Worm (Caenorhabditis elegans) whole organism, L1 larva: ENCODE data around the gene K07E3.4.

Experiments
- C04F5.9 ChIP-seq: sonication (generic microtip); optimal IDR thresholded peaks from 2 replicates; lab custom pipeline; 2016; ENCODE audit warnings: missing genetic modification characterization, missing compliant biosample characterization
- C16A3.4 ChIP-seq: fragments of 150-350 bp; optimal IDR thresholded peaks from 2 replicates; lab custom pipeline; 2014; ENCODE audit warnings: missing biosample characterization, missing genetic modification characterization
- C34B4.2 ChIP-seq: sonication (generic microtip); optimal IDR thresholded peaks from 2 replicates; lab custom pipeline; 2017; ENCODE audit warnings: mild to moderate bottlenecking, missing genetic modification characterization, missing compliant biosample characterization
- F16B12.6 ChIP-seq: fragments of 150-350 bp; optimal IDR thresholded peaks from 2 replicates; lab custom pipeline; 2014; ENCODE audit warnings: missing biosample characterization, missing genetic modification characterization
- Y116A8C.19 ChIP-seq: sonication (generic microtip); optimal IDR thresholded peaks from 2 replicates; lab custom pipeline; 2016; ENCODE audit warnings: missing compliant biosample characterization, missing genetic modification characterization, borderline replicate concordance
- alr-1 ChIP-seq: fragments of 200-800 bp; sonication (Bioruptor generic); optimal IDR thresholded peaks from 2 replicates; lab custom pipeline; 2018; ENCODE audit warnings: borderline replicate concordance, mild to moderate bottlenecking, missing genetic modification characterization, missing compliant biosample characterization
- aly-2 ChIP-seq: fragments of 150-350 bp; optimal IDR thresholded peaks from 2 replicates; lab custom pipeline; 2014; ENCODE audit warnings: missing biosample characterization, missing genetic modification characterization
- ceh-63 ChIP-seq: fragments of 200-800 bp; sonication (Bioruptor generic); optimal IDR thresholded peaks from 2 replicates; lab custom pipeline; 2018; ENCODE audit warnings: mild to moderate bottlenecking, missing genetic modification characterization, missing compliant biosample characterization
- ceh-8 ChIP-seq: fragments of 200-800 bp; sonication (Bioruptor generic); optimal IDR thresholded peaks from 2 replicates; lab custom pipeline; 2018; ENCODE audit warnings: mild to moderate bottlenecking, missing genetic modification characterization, moderate library complexity, missing compliant biosample characterization
- ceh-82 ChIP-seq, 3 experiments: fragments of 150-350 bp in 1 of 3; sonication (generic microtip) in 2 of 3; optimal IDR thresholded peaks; 2 replicates each; lab custom pipeline; 2014 to 2017; ENCODE audit warnings: missing biosample characterization in 3 of 3, missing genetic modification characterization in 3 of 3
- ceh-88 ChIP-seq: fragments of 200-800 bp; sonication (Bioruptor generic); IDR thresholded peaks from 2 replicates; pipeline ENCODE4 v1.3.6; 2022; ENCODE audit warnings: missing genetic modification characterization, missing compliant biosample characterization
- ces-1 ChIP-seq: fragments of 150-350 bp; optimal IDR thresholded peaks from 2 replicates; lab custom pipeline; 2014; ENCODE audit warnings: missing biosample characterization, missing genetic modification reagents, missing genetic modification characterization
- dpl-1 ChIP-seq, 3 experiments: fragments of 150-350 bp in 2 of 3; sonication (generic microtip) in 1 of 3; optimal IDR thresholded peaks; 2 replicates each; lab custom pipeline; 2014 to 2017; ENCODE audit warnings: missing biosample characterization in 3 of 3, missing genetic modification characterization in 3 of 3, missing genetic modification reagents in 3 of 3
- dsc-1 ChIP-seq: sonication (generic microtip); optimal IDR thresholded peaks from 2 replicates; lab custom pipeline; 2016; ENCODE audit warnings: mild to moderate bottlenecking, missing genetic modification characterization, missing compliant biosample characterization
- efl-1 ChIP-seq, 4 experiments: fragments of 150-350 bp; optimal IDR thresholded peaks in 3 of 4; peaks in 1 of 4; 1 replicate in 1 of 4; 2 replicates in 3 of 4; lab custom pipeline; 2014; ENCODE audit warnings: missing biosample characterization in 2 of 4, missing genetic modification characterization in 2 of 4, missing genetic modification reagents in 2 of 4
- efl-3 ChIP-seq: fragments of 200-800 bp; sonication (Bioruptor generic); optimal IDR thresholded peaks from 2 replicates; lab custom pipeline; 2018; ENCODE audit warnings: mild to moderate bottlenecking, missing genetic modification characterization, missing compliant biosample characterization
- egl-27 ChIP-seq, 2 experiments: fragments of 150-350 bp in 1 of 2; sonication (generic microtip); optimal IDR thresholded peaks; 3 replicates each; lab custom pipeline; 2017 to 2018; ENCODE audit warnings: missing biosample characterization in 2 of 2, missing genetic modification characterization in 2 of 2, missing genetic modification reagents in 2 of 2
- elt-3 ChIP-seq, 6 experiments: fragments of 150-350 bp in 1 of 6; sonication (generic microtip); optimal IDR thresholded peaks; 2 replicates each; lab custom pipeline; 2017 to 2018; ENCODE audit warnings: missing biosample characterization in 6 of 6, missing genetic modification characterization in 6 of 6, inconsistent platforms in 1 of 6
- ets-5 ChIP-seq: fragments of 200-800 bp; sonication (Bioruptor generic); IDR thresholded peaks from 2 replicates; pipeline ENCODE4 v1.3.6; 2022; ENCODE audit warnings: missing genetic modification characterization, missing compliant biosample characterization
- fkh-4 ChIP-seq: sonication (generic microtip); optimal IDR thresholded peaks from 2 replicates; lab custom pipeline; 2016; ENCODE audit warnings: missing compliant biosample characterization, missing genetic modification characterization, borderline replicate concordance
- fkh-8 ChIP-seq: sonication (generic microtip); optimal IDR thresholded peaks from 2 replicates; lab custom pipeline; 2016; ENCODE audit warnings: mild to moderate bottlenecking, missing genetic modification characterization, missing compliant biosample characterization
- fos-1 ChIP-seq: fragments of 150-350 bp; optimal IDR thresholded peaks from 2 replicates; lab custom pipeline; 2014; ENCODE audit warnings: missing biosample characterization, missing genetic modification characterization
- grh-1 ChIP-seq: fragments of 200-800 bp; sonication (Bioruptor generic); IDR thresholded peaks from 2 replicates; pipeline ENCODE4 v1.3.6; 2022; ENCODE audit warnings: missing genetic modification reagents, missing genetic modification characterization, missing compliant biosample characterization
- hlh-17 ChIP-seq: fragments of 200-800 bp; sonication (Bioruptor generic); optimal IDR thresholded peaks from 2 replicates; lab custom pipeline; 2018; ENCODE audit warnings: missing genetic modification characterization, mild to moderate bottlenecking, missing compliant biosample characterization, moderate library complexity, borderline replicate concordance
- hlh-4 ChIP-seq: sonication (generic microtip); optimal IDR thresholded peaks from 2 replicates; lab custom pipeline; 2016; ENCODE audit warnings: mild to moderate bottlenecking, missing genetic modification characterization, missing compliant biosample characterization
- irx-1 ChIP-seq: sonication (generic microtip); optimal IDR thresholded peaks from 2 replicates; lab custom pipeline; 2016; ENCODE audit warnings: missing genetic modification characterization, missing compliant biosample characterization
- isw-1 ChIP-seq: fragments of 200-800 bp; sonication (Bioruptor generic); IDR thresholded peaks from 2 replicates; pipeline ENCODE4 v1.3.6; 2022; ENCODE audit warnings: missing genetic modification characterization, missing compliant biosample characterization
- lin-14 ChIP-seq: fragments of 200-800 bp; sonication (Bioruptor generic); optimal IDR thresholded peaks from 2 replicates; lab custom pipeline; 2018; ENCODE audit warnings: mild to moderate bottlenecking, missing genetic modification characterization, moderate library complexity, missing compliant biosample characterization
- lin-15B ChIP-seq: fragments of 150-350 bp; sonication (generic microtip); optimal IDR thresholded peaks from 3 replicates; lab custom pipeline; 2014; ENCODE audit warnings: missing biosample characterization, missing genetic modification characterization
- lir-3 ChIP-seq: sonication (generic microtip); optimal IDR thresholded peaks from 2 replicates; lab custom pipeline; 2016; ENCODE audit warnings: mild to moderate bottlenecking, missing genetic modification characterization, moderate library complexity, missing compliant biosample characterization; ENCODE audit not compliant: poor library complexity
- mab-9 ChIP-seq: fragments of 200-800 bp; sonication (Bioruptor generic); IDR thresholded peaks from 2 replicates; pipeline ENCODE4 v1.3.6; 2022; ENCODE audit warnings: missing genetic modification reagents, missing genetic modification characterization, missing compliant biosample characterization
- mdl-1 ChIP-seq, 2 experiments: fragments of 150-350 bp; optimal IDR thresholded peaks; 2 replicates each; lab custom pipeline; 2014 to 2017; ENCODE audit warnings: missing biosample characterization in 2 of 2, missing genetic modification characterization in 2 of 2, inconsistent platforms in 1 of 2
- nhr-19 ChIP-seq: fragments of 200-800 bp; sonication (Bioruptor generic); conservative IDR thresholded peaks from 2 replicates; pipeline ENCODE4 v1.3.6; 2022; ENCODE audit warnings: missing genetic modification characterization, missing compliant biosample characterization
- nhr-20 ChIP-seq: sonication (generic microtip); optimal IDR thresholded peaks from 2 replicates; lab custom pipeline; 2016; ENCODE audit warnings: mild to moderate bottlenecking, missing genetic modification characterization, missing compliant biosample characterization
- nhr-237 ChIP-seq: fragments of 150-350 bp; optimal IDR thresholded peaks from 2 replicates; lab custom pipeline; 2014; ENCODE audit warnings: missing biosample characterization, missing genetic modification characterization
- nhr-28 ChIP-seq: fragments of 150-350 bp; optimal IDR thresholded peaks from 2 replicates; lab custom pipeline; 2014; ENCODE audit warnings: missing biosample characterization, missing genetic modification characterization
- nhr-71 ChIP-seq: sonication (generic microtip); optimal IDR thresholded peaks from 2 replicates; lab custom pipeline; 2016; ENCODE audit warnings: mild to moderate bottlenecking, missing genetic modification characterization, moderate library complexity, missing compliant biosample characterization
- nhr-76 ChIP-seq: sonication (generic microtip); optimal IDR thresholded peaks from 2 replicates; lab custom pipeline; 2017; ENCODE audit warnings: missing biosample characterization, missing genetic modification characterization
- nhr-77 ChIP-seq: fragments of 150-350 bp; optimal IDR thresholded peaks from 2 replicates; lab custom pipeline; 2014; ENCODE audit warnings: missing biosample characterization, missing genetic modification characterization
- nhr-84 ChIP-seq: sonication (generic microtip); optimal IDR thresholded peaks from 2 replicates; lab custom pipeline; 2017; ENCODE audit warnings: missing biosample characterization, missing genetic modification characterization
- pag-3 ChIP-seq: sonication (generic microtip); optimal IDR thresholded peaks from 2 replicates; lab custom pipeline; 2017; ENCODE audit warnings: missing genetic modification characterization, mild to moderate bottlenecking, missing compliant biosample characterization, antibody characterized with exemption, borderline replicate concordance; ENCODE audit not compliant: insufficient read depth
- pax-3 ChIP-seq: fragments of 200-800 bp; sonication (Bioruptor generic); optimal IDR thresholded peaks from 2 replicates; lab custom pipeline; 2018; ENCODE audit warnings: mild to moderate bottlenecking, missing genetic modification characterization, moderate library complexity, missing compliant biosample characterization
- skn-1 ChIP-seq: fragments of 150-350 bp; optimal IDR thresholded peaks from 2 replicates; lab custom pipeline; 2014; ENCODE audit warnings: missing biosample characterization, missing genetic modification characterization
- snpc-4 ChIP-seq: fragments of 150-350 bp; optimal IDR thresholded peaks from 2 replicates; lab custom pipeline; 2014; ENCODE audit warnings: missing biosample characterization, missing genetic modification characterization
- snu-23 ChIP-seq: sonication (generic microtip); optimal IDR thresholded peaks from 2 replicates; lab custom pipeline; 2016; ENCODE audit warnings: missing genetic modification characterization, missing compliant biosample characterization
- sox-4 ChIP-seq: sonication (generic microtip); optimal IDR thresholded peaks from 2 replicates; lab custom pipeline; 2016; ENCODE audit warnings: missing genetic modification characterization, missing compliant biosample characterization
- sptf-1 ChIP-seq: fragments of 150-350 bp; optimal IDR thresholded peaks from 2 replicates; lab custom pipeline; 2014; ENCODE audit warnings: missing biosample characterization, missing genetic modification characterization
- tbx-2 ChIP-seq: sonication (generic microtip); optimal IDR thresholded peaks from 2 replicates; lab custom pipeline; 2016; ENCODE audit warnings: missing genetic modification characterization, missing compliant biosample characterization
- unc-130 ChIP-seq: fragments of 150-350 bp; optimal IDR thresholded peaks from 2 replicates; lab custom pipeline; 2017; ENCODE audit warnings: missing biosample characterization, missing genetic modification characterization, inconsistent platforms
- unc-98 ChIP-seq: fragments of 200-800 bp; sonication (Bioruptor generic); IDR thresholded peaks from 2 replicates; pipeline ENCODE4 v1.3.6; 2022; ENCODE audit warnings: missing genetic modification characterization, missing compliant biosample characterization
- vab-15 ChIP-seq: sonication (generic microtip); optimal IDR thresholded peaks from 2 replicates; lab custom pipeline; 2017; ENCODE audit warnings: missing genotype, mild to moderate bottlenecking, missing genetic modification characterization, missing compliant biosample characterization
- zag-1 ChIP-seq: fragments of 150-350 bp; optimal IDR thresholded peaks from 2 replicates; lab custom pipeline; 2014; ENCODE audit warnings: missing biosample characterization, missing genetic modification characterization

The K07E3.4 gene

DNA sequence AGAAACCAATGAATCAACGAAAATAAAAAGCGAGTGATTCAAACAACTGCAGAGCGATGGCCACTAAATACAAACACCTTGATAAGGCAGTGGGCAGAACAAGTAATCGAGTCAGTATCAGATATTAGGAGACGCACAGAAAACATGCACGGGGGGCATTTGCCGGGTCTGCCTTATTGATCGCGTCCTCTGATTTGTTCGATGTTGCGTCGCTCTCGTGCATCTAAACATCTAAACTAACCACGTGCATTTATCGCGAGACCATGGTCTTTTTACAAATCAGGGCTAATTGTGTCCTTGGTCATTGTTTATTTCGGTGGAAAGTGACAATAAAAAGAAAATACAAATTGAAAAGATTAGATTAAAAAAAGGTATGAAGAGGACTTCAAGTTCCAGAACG, at the start of gene K07E3.4:
K07E3.4 (minus strand) TSS at position 100 of the 400 bp plus-strand sequence.
- TF ChIP-seq irx-1 (tag; lab: Kevin White, UChicago): peak; percentile 38
- no peak for TF ChIP-seq Y116A8C.19
- no peak for TF ChIP-seq ceh-82 (tag; optimal IDR thresholded peaks at IDR 0.05; lab: Kevin White, UChicago)
- no peak for TF ChIP-seq ceh-63 (GFP tag; lab: Kevin White, UChicago)
- TF ChIP-seq ceh-88 (GFP tag; lab: Robert Waterston, UW): no peak
- no peak for TF ChIP-seq ces-1 (GFP tag; lab: Kevin White, UChicago)
- no peak for TF ChIP-seq C34B4.2 (tag; lab: Kevin White, UChicago)
- peak; percentile 12 for TF ChIP-seq fkh-8 (tag; lab: Kevin White, UChicago)
- peak; percentile 54 for TF ChIP-seq nhr-19 (GFP tag; lab: Robert Waterston, UW)
- no peak for TF ChIP-seq hlh-17 (GFP tag; lab: Kevin White, UChicago)
- TF ChIP-seq efl-1 (optimal IDR thresholded peaks at IDR 0.05; lab: Kevin White, UChicago): no peak
- peak in 1 of 2 experiments; percentile 58 for TF ChIP-seq efl-1 (GFP tag; optimal IDR thresholded peaks at IDR 0.05 in 1 of 2; lab: Kevin White, UChicago)
- no peak for TF ChIP-seq egl-27 (tag; optimal IDR thresholded peaks at IDR 0.05; lab: Kevin White, UChicago)
- peak in 1 of 2 experiments; percentile 94 for TF ChIP-seq mdl-1 (tag; optimal IDR thresholded peaks at IDR 0.05; lab: Kevin White, UChicago)
- TF ChIP-seq unc-98 (GFP tag; lab: Robert Waterston, UW): no peak
- peak; percentile 81 for TF ChIP-seq unc-130 (tag; lab: Kevin White, UChicago)
- no peak for TF ChIP-seq lin-15B (tag; lab: Kevin White, UChicago)
- TF ChIP-seq efl-3 (GFP tag; lab: Kevin White, UChicago): no peak
- no peak for TF ChIP-seq mab-9
- no peak for TF ChIP-seq dpl-1 (GFP tag; optimal IDR thresholded peaks at IDR 0.05; lab: Kevin White, UChicago)
- TF ChIP-seq skn-1: no peak
- TF ChIP-seq nhr-77: no peak
- TF ChIP-seq C16A3.4 (tag; lab: Kevin White, UChicago): peak; percentile 24
- no peak for TF ChIP-seq dsc-1 (tag; lab: Kevin White, UChicago)
- TF ChIP-seq sptf-1 (tag; lab: Kevin White, UChicago): no peak
- peak; percentile 90 for TF ChIP-seq lin-14 (GFP tag; lab: Kevin White, UChicago)
- TF ChIP-seq vab-15 (tag; lab: Kevin White, UChicago): no peak
- TF ChIP-seq snu-23 (GFP tag; lab: Kevin White, UChicago): peak; percentile 82
- no peak for TF ChIP-seq nhr-76 (tag; lab: Kevin White, UChicago)
- TF ChIP-seq alr-1 (tag; lab: Kevin White, UChicago): no peak
- TF ChIP-seq nhr-20 (tag; lab: Kevin White, UChicago): peak; percentile 91
- no peak for TF ChIP-seq hlh-4
- no peak for TF ChIP-seq pax-3 (tag; lab: Kevin White, UChicago)
- TF ChIP-seq C04F5.9 (tag; lab: Kevin White, UChicago): no peak
- no peak for TF ChIP-seq snpc-4
- TF ChIP-seq zag-1 (tag; lab: Kevin White, UChicago): no peak
- TF ChIP-seq F16B12.6 (tag; lab: Kevin White, UChicago): no peak
- no peak for TF ChIP-seq fkh-4 (tag; lab: Kevin White, UChicago)
- TF ChIP-seq fos-1: no peak
- TF ChIP-seq pag-3 (tag; lab: Kevin White, UChicago): no peak
- TF ChIP-seq nhr-28 (tag; lab: Kevin White, UChicago): no peak
- no peak for TF ChIP-seq isw-1 (GFP tag; lab: Robert Waterston, UW)
- no peak for TF ChIP-seq lir-3
- TF ChIP-seq grh-1 (GFP tag; lab: Robert Waterston, UW): peak; percentile 57
- TF ChIP-seq nhr-237: no peak
- TF ChIP-seq elt-3 (tag; optimal IDR thresholded peaks at IDR 0.05; lab: Kevin White, UChicago): peak in 5 of 6 experiments; percentile 27 to 88 (median 80)
- no peak for TF ChIP-seq aly-2
- TF ChIP-seq nhr-84 (tag; lab: Kevin White, UChicago): no peak
- TF ChIP-seq sox-4 (tag; lab: Kevin White, UChicago): no peak
- TF ChIP-seq ets-5 (GFP tag; lab: Robert Waterston, UW): no peak
- peak; percentile 86 for TF ChIP-seq nhr-71 (tag; lab: Kevin White, UChicago)
- TF ChIP-seq tbx-2 (tag; lab: Kevin White, UChicago): peak; percentile 57
- TF ChIP-seq ceh-8 (GFP tag; lab: Kevin White, UChicago): no peak
